Worm (Caenorhabditis elegans) whole organism, young adult: ENCODE results near the gene F54E12.2.

ENCODE experiments used
- B0019.2 ChIP-seq: fragments of 200-800 bp; sonication (Bioruptor generic); conservative IDR thresholded peaks from 2 replicates; pipeline ENCODE4 v1.3.6; 2022; ENCODE audit warnings: missing genetic modification reagents, missing genetic modification characterization, missing compliant biosample characterization
- C06A6.2 ChIP-seq: fragments of 200-800 bp; sonication (Bioruptor generic); conservative IDR thresholded peaks from 2 replicates; pipeline ENCODE4 v1.3.6; 2022; ENCODE audit warnings: missing genetic modification characterization, missing compliant biosample characterization
- F22D6.2 ChIP-seq: sonication (generic microtip); optimal IDR thresholded peaks from 2 replicates; lab custom pipeline; 2016; ENCODE audit warnings: mild to moderate bottlenecking, missing genetic modification characterization, missing compliant biosample characterization
- F23B12.7 ChIP-seq: sonication (generic microtip); optimal IDR thresholded peaks from 2 replicates; lab custom pipeline; 2017; ENCODE audit warnings: missing genetic modification characterization, mild to moderate bottlenecking, missing compliant biosample characterization, antibody characterized with exemption, moderate library complexity; ENCODE audit not compliant: insufficient read depth
- F55B11.4 ChIP-seq: sonication (generic microtip); optimal IDR thresholded peaks from 2 replicates; lab custom pipeline; 2016; ENCODE audit warnings: missing compliant biosample characterization, missing genetic modification characterization, borderline replicate concordance; ENCODE audit not compliant: insufficient read depth
- F57C9.4 ChIP-seq: sonication (generic microtip); optimal IDR thresholded peaks from 2 replicates; lab custom pipeline; 2017; ENCODE audit warnings: mild to moderate bottlenecking, missing genetic modification characterization, missing compliant biosample characterization
- T07F8.4 ChIP-seq: sonication (generic microtip); optimal IDR thresholded peaks from 2 replicates; lab custom pipeline; 2016; ENCODE audit warnings: mild to moderate bottlenecking, missing genetic modification characterization, moderate library complexity, missing compliant biosample characterization
- Y67H2A.10 ChIP-seq: fragments of 200-800 bp; sonication (Bioruptor generic); conservative IDR thresholded peaks from 2 replicates; pipeline ENCODE4 v1.3.6; 2022; ENCODE audit warnings: missing genetic modification reagents, missing genetic modification characterization, missing compliant biosample characterization
- aptf-3 ChIP-seq: fragments of 200-800 bp; sonication (Bioruptor generic); IDR thresholded peaks from 2 replicates; pipeline ENCODE4 v1.3.6; 2022; ENCODE audit warnings: missing genetic modification characterization, missing compliant biosample characterization
- attf-5 ChIP-seq: fragments of 200-800 bp; sonication (Bioruptor generic); optimal IDR thresholded peaks from 2 replicates; lab custom pipeline; 2018; ENCODE audit warnings: mild to moderate bottlenecking, missing genetic modification characterization, missing compliant biosample characterization
- cebp-1 ChIP-seq, 2 experiments: fragments of 200-800 bp in 1 of 2; sonication (Bioruptor generic) in 1 of 2; sonication (generic microtip) in 1 of 2; IDR thresholded peaks in 1 of 2; optimal IDR thresholded peaks in 1 of 2; 2 replicates each; pipeline versions ENCODE4 v1.3.6 to Lab custom; 2017 to 2022; ENCODE audit warnings: missing compliant biosample characterization in 2 of 2, missing genetic modification characterization in 2 of 2, mild to moderate bottlenecking in 1 of 2, missing genetic modification reagents in 1 of 2, moderate library complexity in 1 of 2
- cebp-2 ChIP-seq: fragments of 200-800 bp; sonication (Bioruptor generic); IDR thresholded peaks from 2 replicates; pipeline ENCODE4 v1.3.6; 2022; ENCODE audit warnings: missing genetic modification characterization, missing compliant biosample characterization
- ceh-100 ChIP-seq: fragments of 200-800 bp; sonication (Bioruptor generic); IDR thresholded peaks from 2 replicates; pipeline ENCODE4 v1.3.6; 2022; ENCODE audit warnings: missing genetic modification reagents, missing genetic modification characterization, missing compliant biosample characterization
- ceh-79 ChIP-seq: sonication (generic microtip); optimal IDR thresholded peaks from 2 replicates; lab custom pipeline; 2017; ENCODE audit warnings: mild to moderate bottlenecking, missing genetic modification characterization, missing compliant biosample characterization
- chd-7 ChIP-seq: sonication (generic microtip); optimal IDR thresholded peaks from 2 replicates; lab custom pipeline; 2016; ENCODE audit warnings: mild to moderate bottlenecking, missing genetic modification characterization, moderate library complexity, missing compliant biosample characterization
- dpl-1 ChIP-seq: fragments of 150-350 bp; optimal IDR thresholded peaks from 2 replicates; lab custom pipeline; 2014; ENCODE audit warnings: missing biosample characterization, missing genetic modification reagents, missing genetic modification characterization
- egl-44 ChIP-seq: fragments of 200-800 bp; sonication (Bioruptor generic); IDR thresholded peaks from 2 replicates; pipeline ENCODE4 v1.3.6; 2022; ENCODE audit warnings: missing genetic modification reagents, missing genetic modification characterization, missing compliant biosample characterization
- egrh-3 ChIP-seq: fragments of 200-800 bp; sonication (Bioruptor generic); IDR thresholded peaks from 2 replicates; pipeline ENCODE4 v1.3.6; 2022; ENCODE audit warnings: missing genetic modification reagents, missing genetic modification characterization, missing compliant biosample characterization
- ekl-4 ChIP-seq: fragments of 200-800 bp; sonication (Bioruptor generic); IDR thresholded peaks from 2 replicates; pipeline ENCODE4 v1.3.6; 2022; ENCODE audit warnings: missing genetic modification reagents, missing genetic modification characterization, missing compliant biosample characterization
- fkh-3 ChIP-seq: sonication (generic microtip); optimal IDR thresholded peaks from 2 replicates; lab custom pipeline; 2016; ENCODE audit warnings: mild to moderate bottlenecking, missing genetic modification characterization, missing compliant biosample characterization
- hsf-1 ChIP-seq: fragments of 200-800 bp; sonication (Bioruptor generic); IDR thresholded peaks from 2 replicates; pipeline ENCODE4 v1.3.6; 2022; ENCODE audit warnings: missing genetic modification reagents, missing genetic modification characterization, missing compliant biosample characterization
- let-526 ChIP-seq: fragments of 200-800 bp; sonication (Bioruptor generic); IDR thresholded peaks from 2 replicates; pipeline ENCODE4 v1.3.6; 2022; ENCODE audit warnings: missing genetic modification reagents, missing genetic modification characterization, missing compliant biosample characterization
- lin-26 ChIP-seq: fragments of 200-800 bp; sonication (Bioruptor generic); IDR thresholded peaks from 2 replicates; pipeline ENCODE4 v1.3.6; 2022; ENCODE audit warnings: missing genetic modification reagents, missing genetic modification characterization, missing compliant biosample characterization
- lin-35 ChIP-seq, 3 experiments: fragments of 150-350 bp in 2 of 3; sonication (generic microtip) in 1 of 3; optimal IDR thresholded peaks; 2 replicates each; lab custom pipeline; 2014 to 2018; ENCODE audit warnings: missing biosample characterization in 3 of 3, missing genetic modification characterization in 3 of 3, missing genetic modification reagents in 3 of 3
- lin-40 ChIP-seq: sonication (generic microtip); optimal IDR thresholded peaks from 2 replicates; lab custom pipeline; 2016; ENCODE audit warnings: missing genetic modification characterization, mild to moderate bottlenecking, missing compliant biosample characterization, missing genotype, missing genetic modification reagents
- lin-54 ChIP-seq: fragments of 200-800 bp; sonication (Bioruptor generic); optimal IDR thresholded peaks from 2 replicates; lab custom pipeline; 2018; ENCODE audit warnings: mild to moderate bottlenecking, missing genetic modification characterization, missing compliant biosample characterization
- lir-1 ChIP-seq: fragments of 200-800 bp; sonication (Bioruptor generic); conservative IDR thresholded peaks from 2 replicates; pipeline ENCODE4 v1.3.6; 2022; ENCODE audit warnings: missing genetic modification reagents, missing genetic modification characterization, missing compliant biosample characterization
- madf-10 ChIP-seq: sonication (generic microtip); optimal IDR thresholded peaks from 2 replicates; lab custom pipeline; 2016; ENCODE audit warnings: mild to moderate bottlenecking, missing genetic modification characterization, missing compliant biosample characterization
- madf-8 ChIP-seq: fragments of 200-800 bp; sonication (Bioruptor generic); conservative IDR thresholded peaks from 2 replicates; pipeline ENCODE4 v1.3.6; 2022; ENCODE audit warnings: missing genetic modification reagents, missing genetic modification characterization, missing compliant biosample characterization
- mcd-1 ChIP-seq: fragments of 200-800 bp; sonication (Bioruptor generic); IDR thresholded peaks from 2 replicates; pipeline ENCODE4 v1.3.6; 2022; ENCODE audit warnings: missing genetic modification reagents, missing genetic modification characterization, missing compliant biosample characterization
- nfya-2 ChIP-seq: fragments of 200-800 bp; sonication (Bioruptor generic); IDR thresholded peaks from 2 replicates; pipeline ENCODE4 v1.3.6; 2022; ENCODE audit warnings: missing genetic modification reagents, missing genetic modification characterization, missing compliant biosample characterization
- nhr-179 ChIP-seq: sonication (generic microtip); optimal IDR thresholded peaks from 2 replicates; lab custom pipeline; 2016; ENCODE audit warnings: mild to moderate bottlenecking, missing genetic modification characterization, missing compliant biosample characterization
- nhr-80 ChIP-seq: sonication (generic microtip); optimal IDR thresholded peaks from 2 replicates; lab custom pipeline; 2016; ENCODE audit warnings: missing genetic modification characterization, missing compliant biosample characterization
- rcor-1 ChIP-seq: fragments of 200-800 bp; sonication (Bioruptor generic); IDR thresholded peaks from 2 replicates; pipeline ENCODE4 v1.3.6; 2022; ENCODE audit warnings: missing genetic modification reagents, missing genetic modification characterization, missing compliant biosample characterization
- repo-1 ChIP-seq: sonication (generic microtip); optimal IDR thresholded peaks from 2 replicates; lab custom pipeline; 2017; ENCODE audit warnings: mild to moderate bottlenecking, missing genetic modification characterization, missing compliant biosample characterization
- sea-2 ChIP-seq: fragments of 200-800 bp; sonication (Bioruptor generic); IDR thresholded peaks from 2 replicates; pipeline ENCODE4 v1.3.6; 2022; ENCODE audit warnings: missing genetic modification characterization, missing compliant biosample characterization
- snpc-3.4 ChIP-seq: sonication (generic microtip); optimal IDR thresholded peaks from 2 replicates; lab custom pipeline; 2017; ENCODE audit warnings: missing genetic modification characterization, mild to moderate bottlenecking, missing compliant biosample characterization, antibody characterized with exemption, moderate library complexity, missing genotype, missing genetic modification reagents
- snpc-4 ChIP-seq, 5 experiments: fragments of 150-350 bp in 1 of 5; sonication (generic microtip) in 4 of 5; optimal IDR thresholded peaks; 2 replicates each; lab custom pipeline; 2014 to 2018; ENCODE audit warnings: missing genetic modification characterization in 5 of 5, missing biosample characterization in 3 of 5, antibody characterized with exemption in 2 of 5, mild to moderate bottlenecking in 2 of 5, missing compliant biosample characterization in 2 of 5, missing genotype in 2 of 5, moderate library complexity in 2 of 5, missing genetic modification reagents in 1 of 5
- unc-130 ChIP-seq: sonication (generic microtip); optimal IDR thresholded peaks from 2 replicates; lab custom pipeline; 2016; ENCODE audit warnings: missing genetic modification reagents, missing genetic modification characterization, missing compliant biosample characterization
- xnd-1 ChIP-seq: sonication (generic microtip); optimal IDR thresholded peaks from 2 replicates; lab custom pipeline; 2016; ENCODE audit warnings: missing genotype, missing genetic modification reagents, missing genetic modification characterization, missing compliant biosample characterization
- zfh-2 ChIP-seq: fragments of 200-800 bp; sonication (Bioruptor generic); conservative IDR thresholded peaks from 2 replicates; pipeline ENCODE4 v1.3.6; 2022; ENCODE audit warnings: missing genetic modification reagents, missing genetic modification characterization, missing compliant biosample characterization
- ztf-28 ChIP-seq: fragments of 200-800 bp; sonication (Bioruptor generic); IDR thresholded peaks from 2 replicates; pipeline ENCODE4 v1.3.6; 2022; ENCODE audit warnings: missing genetic modification reagents, missing genetic modification characterization, missing compliant biosample characterization
- ztf-6 ChIP-seq: fragments of 200-800 bp; sonication (Bioruptor generic); IDR thresholded peaks from 2 replicates; pipeline ENCODE4 v1.3.6; 2022; ENCODE audit warnings: missing genetic modification reagents, missing genetic modification characterization, missing compliant biosample characterization

The F54E12.2 gene

ce11 chrIV:11313880-11314279 lies 23.1 kb downstream of the F54E12.2 start, which contains the start of gene dnj-2:
dnj-2 (minus strand) TSS chrIV:11313980.
- TF ChIP-seq chd-7 (tag; lab: Kevin White, UChicago) (no peak), lin-40 (no peak), F57C9.4 (no peak), ceh-79 (no peak), unc-130 (GFP tag; lab: Kevin White, UChicago) (no peak), sea-2 (GFP tag; lab: Robert Waterston, UW) (no peak), B0019.2 (GFP tag; lab: Robert Waterston, UW) (no peak), aptf-3 (GFP tag; lab: Robert Waterston, UW) (no peak), cebp-2 (GFP tag; lab: Robert Waterston, UW) (no peak), hsf-1 (no peak), egrh-3 (no peak), fkh-3 (tag; lab: Kevin White, UChicago) (no peak), snpc-4 (GFP tag; optimal IDR thresholded peaks at IDR 0.05; lab: Kevin White, UChicago) (no peak), snpc-4 (tag; optimal IDR thresholded peaks at IDR 0.05; lab: Kevin White, UChicago) (no peak), madf-8 (GFP tag; lab: Robert Waterston, UW) (no peak), nhr-179 (tag; lab: Kevin White, UChicago) (no peak), cebp-1 (GFP tag; IDR thresholded peaks at IDR 0.05; lab: Robert Waterston, UW) (no peak), cebp-1 (tag; optimal IDR thresholded peaks at IDR 0.05; lab: Kevin White, UChicago) (no peak)

ce11 chrIV:11311484-11311883 lies 25.5 kb downstream of the F54E12.2 start:
- no peak for TF ChIP-seq rcor-1
- TF ChIP-seq lin-26, result peak; percentile 18; the same call in 1 of the 2 replicates
- TF ChIP-seq lin-54 (GFP tag; lab: Kevin White, UChicago), result no peak
- TF ChIP-seq ztf-28 (GFP tag; lab: Robert Waterston, UW), result 0 out of 2 replicates have a peak, but pooled peaks have one; percentile 53
- TF ChIP-seq zfh-2 (GFP tag; lab: Robert Waterston, UW), result peak; percentile 71

ce11 chrIV:11310624-11311023 lies 26.4 kb downstream of the F54E12.2 start, which contains the start of gene znf-207:
znf-207 (plus strand) TSS chrIV:11310972.
- TF ChIP-seq mcd-1 (GFP tag; lab: Robert Waterston, UW) (0 out of 2 replicates have a peak, but pooled peaks have one; percentile 21), unc-130 (GFP tag; lab: Kevin White, UChicago) (no peak), xnd-1 (tag; lab: Kevin White, UChicago) (no peak), F23B12.7 (tag; lab: Kevin White, UChicago) (peak; percentile 49), cebp-1 (GFP tag; IDR thresholded peaks at IDR 0.05; lab: Robert Waterston, UW) (no peak), cebp-1 (tag; optimal IDR thresholded peaks at IDR 0.05; lab: Kevin White, UChicago) (peak; percentile 44), lin-35 (GFP tag; optimal IDR thresholded peaks at IDR 0.05; lab: Kevin White, UChicago) (peak in 1 of 3 experiments; percentile 25), attf-5 (GFP tag; lab: Kevin White, UChicago) (peak; percentile 49), let-526 (GFP tag; lab: Robert Waterston, UW) (no peak), hsf-1 (no peak), nhr-80 (peak; percentile 6), repo-1 (tag; lab: Kevin White, UChicago) (no peak), egl-44 (GFP tag; lab: Robert Waterston, UW) (no peak), nhr-179 (tag; lab: Kevin White, UChicago) (no peak), ceh-100 (GFP tag; lab: Robert Waterston, UW) (peak; percentile 43), Y67H2A.10 (no peak)
- TF ChIP-seq, all 124 proteins: peak for 7

ce11 chrIV:11307770-11308169 lies 29.2 kb downstream of the F54E12.2 start:
- TF ChIP-seq lin-54 (GFP tag; lab: Kevin White, UChicago) (no peak), madf-10 (tag; lab: Kevin White, UChicago) (no peak), T07F8.4 (no peak), F57C9.4 (no peak), ztf-6 (GFP tag; lab: Robert Waterston, UW) (no peak), lir-1 (no peak), F55B11.4 (tag; lab: Kevin White, UChicago) (no peak), snpc-3.4 (tag; lab: Kevin White, UChicago) (no peak), attf-5 (GFP tag; lab: Kevin White, UChicago) (no peak), ekl-4 (GFP tag; lab: Robert Waterston, UW) (no peak), sea-2 (GFP tag; lab: Robert Waterston, UW) (no peak), C06A6.2 (GFP tag; lab: Robert Waterston, UW) (no peak), nfya-2 (no peak), dpl-1 (no peak), F22D6.2 (tag; lab: Kevin White, UChicago) (no peak)
